Worm (Caenorhabditis elegans): ENCODE measurements around the gene F11G11.13.
"Not testable (repeated sequence)": the region's sequence is repeated elsewhere in the genome, so short reads cannot be mapped to it uniquely, and the experiment has no call there.

F11G11.13 gene

DNA sequence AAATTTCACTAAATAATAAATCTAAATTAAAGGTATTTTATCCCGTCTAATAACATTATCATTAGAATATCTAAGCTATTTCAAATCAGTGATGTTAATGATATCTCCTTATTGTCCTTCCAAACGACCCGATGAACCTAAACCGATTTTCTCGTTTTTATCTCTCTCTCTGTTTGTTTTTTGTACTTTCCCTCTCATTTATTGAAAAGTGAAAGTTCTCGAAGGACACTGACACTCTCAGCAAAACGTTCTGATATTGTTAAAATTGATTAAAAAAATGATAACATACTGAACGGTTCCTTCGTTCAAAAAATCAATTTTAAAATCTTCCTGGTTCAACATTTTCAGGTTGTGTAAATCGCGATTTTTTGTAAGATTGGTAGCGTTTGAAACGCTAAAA lies at the start of gene F11G11.13:
F11G11.13 (minus strand) TSS at position 89 of the 400 bp plus-strand sequence.
- no peak for TF ChIP-seq dao-5 (tag; optimal IDR thresholded peaks at IDR 0.05)
- TF ChIP-seq W03F9.2 (tag; optimal IDR thresholded peaks at IDR 0.05), result no peak
- no peak for TF ChIP-seq him-1 (tag; optimal IDR thresholded peaks at IDR 0.05)

ce11 chrII:4925198-4925764 lies 49.3 kb upstream of the F11G11.13 start, which contains the start of gene aagr-2:
TSS of gene aagr-2 (minus strand) at chrII:4925248.
- TF ChIP-seq him-1 (tag; optimal IDR thresholded peaks at IDR 0.05) (no peak), dao-5 (tag; optimal IDR thresholded peaks at IDR 0.05) (no peak), W03F9.2 (tag; optimal IDR thresholded peaks at IDR 0.05) (no peak)

- TF ChIP-seq him-1 (tag; optimal IDR thresholded peaks at IDR 0.05), result no peak
Measured at ce11 chrII:4924729-4925128, 48.8 kb upstream of the F11G11.13 start.

DNA sequence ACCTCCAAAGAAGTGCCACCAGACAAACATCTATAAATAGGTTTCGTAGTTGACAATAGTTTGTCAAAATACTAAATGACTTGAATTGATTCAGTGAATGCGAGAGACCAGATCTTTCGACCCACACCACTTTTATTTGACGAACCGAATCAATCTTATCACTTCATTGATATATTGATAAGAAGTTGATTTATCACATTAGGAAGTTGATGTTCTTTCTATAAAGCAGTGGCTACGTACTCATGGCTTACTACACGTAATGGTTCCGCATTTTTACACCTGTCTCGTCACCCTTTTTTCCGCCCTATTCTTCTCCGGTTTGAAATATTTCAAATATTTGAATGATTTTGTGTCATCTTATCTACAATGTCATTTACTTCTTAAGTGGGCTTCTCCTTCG lies 44.6 kb upstream of the F11G11.13 start:
- TF ChIP-seq dao-5 (tag; optimal IDR thresholded peaks at IDR 0.05), result no peak
- no peak for TF ChIP-seq him-1 (tag; optimal IDR thresholded peaks at IDR 0.05)
- TF ChIP-seq W03F9.2 (tag; optimal IDR thresholded peaks at IDR 0.05), result no peak

DNA sequence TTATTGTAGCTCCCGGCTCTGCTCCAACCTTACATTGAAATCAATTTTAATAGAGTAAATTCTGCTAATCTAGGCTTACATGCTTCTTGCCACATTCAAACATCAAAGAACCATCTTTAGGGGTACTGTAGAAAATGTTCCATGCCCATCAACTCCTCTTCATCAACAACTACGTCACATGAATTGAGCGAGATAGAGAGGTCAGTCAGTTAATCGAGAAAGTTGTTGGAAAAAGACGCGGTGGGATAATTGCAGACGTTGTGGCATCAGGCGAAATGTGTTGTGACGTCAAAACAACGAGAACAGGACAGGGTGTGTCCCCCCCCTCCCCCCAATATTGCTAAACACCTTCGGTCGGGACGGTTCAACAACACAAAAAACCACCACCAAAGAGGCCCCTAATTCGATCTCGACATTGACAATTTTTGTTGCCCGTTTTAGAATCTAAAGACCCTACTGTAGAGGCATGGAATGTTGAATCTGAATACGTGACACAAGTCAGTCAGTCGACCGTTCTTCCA lies 42.6 kb upstream of the F11G11.13 start:
- TF ChIP-seq him-1 (tag; optimal IDR thresholded peaks at IDR 0.05) (no peak), W03F9.2 (tag; optimal IDR thresholded peaks at IDR 0.05) (no peak), dao-5 (tag; optimal IDR thresholded peaks at IDR 0.05) (no peak)

DNA sequence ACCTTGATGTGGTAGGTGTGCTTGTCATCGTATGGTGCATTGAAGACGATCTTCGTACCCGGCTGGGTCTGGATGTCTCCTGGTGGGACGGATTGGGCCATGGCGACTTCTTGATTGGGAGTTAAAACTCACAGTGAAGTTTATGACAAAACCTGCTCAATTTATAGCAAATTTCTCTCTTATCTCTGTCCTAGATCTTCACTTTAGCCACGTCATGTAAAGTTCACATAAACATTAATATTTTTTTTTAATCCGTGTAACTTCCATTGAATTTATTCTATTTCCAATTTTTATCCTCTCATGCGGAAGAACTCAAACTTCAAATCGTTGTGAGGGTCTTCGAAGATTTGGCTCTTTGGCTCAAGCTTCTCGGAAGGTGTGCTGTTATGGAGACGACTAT lies 40.5 kb upstream of the F11G11.13 start, which contains the start of gene msp-31:
msp-31 (minus strand) TSS at position 101 of the 400 bp plus-strand sequence.
- TF ChIP-seq him-1, W03F9.2, dao-5 (tag; optimal IDR thresholded peaks at IDR 0.05): not testable (repeated sequence)

DNA sequence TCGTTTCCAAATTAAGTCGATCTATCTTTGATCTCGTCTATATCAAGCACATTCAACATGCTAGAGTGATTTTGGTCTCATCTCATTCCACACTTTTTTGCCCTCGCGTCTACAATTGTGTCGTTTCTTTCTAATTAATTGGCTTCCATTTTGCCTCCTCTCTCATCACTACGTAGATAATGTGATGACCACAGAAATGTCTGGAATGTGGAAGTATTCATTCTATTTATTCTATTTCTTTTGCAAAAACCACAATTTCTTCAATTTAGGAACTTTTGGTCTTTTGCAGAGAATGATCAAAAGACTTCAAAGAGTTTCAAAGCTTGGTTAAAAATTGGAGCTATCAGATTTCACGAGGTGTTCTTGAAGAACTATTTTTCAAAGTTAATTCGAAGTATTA lies 39.6 kb upstream of the F11G11.13 start:
- TF ChIP-seq dao-5 (tag; optimal IDR thresholded peaks at IDR 0.05) (no peak), W03F9.2 (tag; optimal IDR thresholded peaks at IDR 0.05) (no peak), him-1 (tag; optimal IDR thresholded peaks at IDR 0.05) (no peak)

DNA sequence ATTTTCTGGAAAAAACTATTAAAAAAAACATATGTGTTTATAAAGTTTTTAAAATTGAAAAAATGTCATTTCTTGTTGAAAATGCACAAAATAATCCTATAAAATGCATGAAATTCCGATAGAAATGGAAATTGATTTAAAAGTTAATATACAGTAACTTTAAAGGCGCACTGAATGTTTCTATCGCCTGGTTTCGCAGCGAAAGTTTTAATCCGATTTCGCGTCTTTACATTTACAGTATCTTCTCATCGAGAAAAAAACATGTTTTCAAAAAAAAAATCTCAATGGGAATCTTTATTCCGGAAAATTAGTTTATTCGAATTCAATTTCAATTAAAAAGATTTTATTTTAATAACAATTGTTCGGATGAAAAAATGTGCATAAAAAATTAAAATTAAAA lies 38.2 kb upstream of the F11G11.13 start, which contains the start of gene R05F9.11:
R05F9.11 (minus strand) TSS at position 5 of the 400 bp plus-strand sequence.
- TF ChIP-seq him-1 (tag; optimal IDR thresholded peaks at IDR 0.05), result no peak

ce11 chrII:4908160-4908559 lies 32.2 kb upstream of the F11G11.13 start:
- TF ChIP-seq W03F9.2 (tag; optimal IDR thresholded peaks at IDR 0.05) (no peak), him-1 (tag; optimal IDR thresholded peaks at IDR 0.05) (no peak), dao-5 (tag; optimal IDR thresholded peaks at IDR 0.05) (no peak)

DNA sequence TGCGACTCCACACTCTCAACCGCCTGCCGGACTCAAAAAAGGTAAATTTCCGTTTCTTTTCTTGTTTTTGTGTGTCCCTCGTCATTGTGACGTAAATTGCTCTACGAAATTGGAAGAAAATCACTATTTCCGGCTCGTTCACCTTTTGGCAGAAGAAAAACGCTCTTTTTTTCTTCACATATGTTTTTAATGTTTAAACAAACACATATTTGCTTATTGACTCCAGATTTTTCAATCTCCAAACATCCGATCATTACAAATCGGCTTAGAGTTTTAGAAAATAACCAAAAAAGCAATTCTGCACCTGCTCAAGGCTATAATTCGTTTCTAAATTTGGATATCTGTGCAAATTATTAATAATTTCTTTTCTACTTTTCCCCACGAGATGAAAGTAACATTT lies 29.9 kb upstream of the F11G11.13 start:
- TF ChIP-seq dao-5 (tag; optimal IDR thresholded peaks at IDR 0.05), result no peak
- no peak for TF ChIP-seq him-1 (tag; optimal IDR thresholded peaks at IDR 0.05)
- no peak for TF ChIP-seq W03F9.2 (tag; optimal IDR thresholded peaks at IDR 0.05)

DNA sequence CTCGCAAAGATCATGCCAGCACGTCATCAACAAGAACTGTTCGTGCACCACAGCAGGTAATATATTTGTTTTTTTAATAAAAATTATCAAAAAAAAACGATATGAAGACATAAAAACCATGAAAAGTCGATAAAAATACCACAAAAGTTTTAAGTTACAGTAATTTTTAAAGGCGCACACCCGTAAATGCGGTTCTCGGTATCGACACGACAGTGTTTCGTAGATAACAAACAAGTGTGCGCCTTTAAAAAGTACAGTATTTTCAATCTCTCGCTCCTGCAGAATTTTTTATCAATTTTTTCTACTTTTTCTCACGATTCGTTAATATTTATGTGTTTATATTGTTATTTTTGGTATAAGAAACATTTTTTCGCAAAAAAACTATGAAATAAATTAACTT lies 29.4 kb upstream of the F11G11.13 start:
- TF ChIP-seq W03F9.2 (tag; optimal IDR thresholded peaks at IDR 0.05) (no peak), him-1 (tag; optimal IDR thresholded peaks at IDR 0.05) (no peak), dao-5 (tag; optimal IDR thresholded peaks at IDR 0.05) (no peak)

DNA sequence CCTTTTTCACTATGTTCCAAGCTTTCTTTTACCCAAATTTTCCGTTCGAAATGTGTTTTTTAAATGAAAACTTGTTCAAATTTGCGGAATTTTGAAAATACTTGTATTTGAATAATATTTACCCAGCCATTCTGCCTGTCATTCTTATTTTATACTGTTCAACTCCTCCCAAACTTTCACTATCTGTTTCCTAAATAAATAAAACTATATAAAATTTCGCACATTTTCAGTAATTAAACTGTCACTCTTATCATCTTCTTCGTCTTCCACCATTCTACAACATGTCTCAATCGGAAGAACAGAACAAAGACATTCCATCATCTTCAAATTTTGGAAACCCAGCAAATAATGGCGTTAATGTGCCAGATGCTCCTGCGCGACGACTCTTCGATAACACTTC lies 28.8 kb upstream of the F11G11.13 start, which contains the start of gene btbd-10:
btbd-10 (plus strand) TSS at position 231 of the 400 bp plus-strand sequence.
- TF ChIP-seq dao-5 (tag; optimal IDR thresholded peaks at IDR 0.05) (no peak), W03F9.2 (tag; optimal IDR thresholded peaks at IDR 0.05) (no peak), him-1 (tag; optimal IDR thresholded peaks at IDR 0.05) (no peak)

DNA sequence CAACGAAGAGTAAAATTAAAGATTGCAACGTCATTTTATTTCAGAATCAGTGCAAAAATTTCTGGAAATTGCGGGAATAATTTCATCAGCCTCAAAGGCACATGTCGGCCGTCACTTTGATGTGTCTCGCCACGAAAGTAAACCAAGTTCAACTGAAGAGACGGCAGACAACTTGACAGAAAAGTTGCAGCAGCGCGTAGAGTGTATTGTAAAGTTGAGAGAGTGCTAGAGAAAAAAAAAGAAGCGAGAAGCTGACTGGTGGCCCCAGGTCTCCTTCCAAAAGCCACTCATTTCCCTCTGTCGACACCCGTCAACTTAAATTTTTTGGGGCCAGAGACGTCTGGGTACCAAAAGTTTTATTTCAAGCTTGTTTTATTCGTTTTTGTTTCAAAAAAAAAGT lies 28.3 kb upstream of the F11G11.13 start:
- no peak for TF ChIP-seq dao-5 (tag; optimal IDR thresholded peaks at IDR 0.05)
- no peak for TF ChIP-seq him-1 (tag; optimal IDR thresholded peaks at IDR 0.05)
- TF ChIP-seq W03F9.2 (tag; optimal IDR thresholded peaks at IDR 0.05), result peak; percentile 88

- not testable (repeated sequence) for TF ChIP-seq him-1, dao-5, W03F9.2 (tag; optimal IDR thresholded peaks at IDR 0.05)
Measured at ce11 chrII:4903696-4904095, 27.7 kb upstream of the F11G11.13 start, which contains the start of gene sgt-1. TSS of gene sgt-1 (minus strand) at chrII:4903796.

ce11 chrII:4902035-4902434 lies 26.1 kb upstream of the F11G11.13 start, which contains the start of gene R05F9.9:
TSS of gene R05F9.9 (minus strand) at chrII:4902100.
- TF ChIP-seq dao-5 (tag; optimal IDR thresholded peaks at IDR 0.05) (no peak), him-1 (tag; optimal IDR thresholded peaks at IDR 0.05) (no peak), W03F9.2 (tag; optimal IDR thresholded peaks at IDR 0.05) (no peak)

Data from whole organism, L4/young adult.